Worm (Caenorhabditis elegans): ENCODE results near the gene cest-3.

The cest-3 gene

ce11 chrX:12282911-12283310, 41.5 kb downstream of the cest-3 start, which contains the start of gene C04B4.2:
Gene C04B4.2 (plus strand): TSS chrX:12283281.
- no peak for TF ChIP-seq egl-27 (tag; optimal IDR thresholded peaks at IDR 0.05)
- no peak for TF ChIP-seq lin-13 (GFP tag; optimal IDR thresholded peaks at IDR 0.05)
- TF ChIP-seq zfp-3 (GFP tag; conservative IDR thresholded peaks at IDR 0.05): no peak
- TF ChIP-seq ceh-28 (tag; optimal IDR thresholded peaks at IDR 0.05): no peak
- no peak for TF ChIP-seq ctbp-1 (GFP tag; IDR thresholded peaks at IDR 0.05)
- TF ChIP-seq snpc-4 (tag; optimal IDR thresholded peaks at IDR 0.05): no peak
- TF ChIP-seq mdl-1 (tag; optimal IDR thresholded peaks at IDR 0.05): no peak
- TF ChIP-seq php-3 (GFP tag; IDR thresholded peaks at IDR 0.05): no peak
- no peak for TF ChIP-seq vab-7 (GFP tag; IDR thresholded peaks at IDR 0.05)
- no peak for TF ChIP-seq ceh-20 (GFP tag; IDR thresholded peaks at IDR 0.05)
- TF ChIP-seq duxl-1 (tag; optimal IDR thresholded peaks at IDR 0.05; ENCODE audit: poor library complexity): no peak
- no peak for TF ChIP-seq F26F4.8 (GFP tag; conservative IDR thresholded peaks at IDR 0.05)
- no peak for TF ChIP-seq F37D6.2 (tag; optimal IDR thresholded peaks at IDR 0.05)
- no peak for TF ChIP-seq Y48G9A.11 (GFP tag; IDR thresholded peaks at IDR 0.05)
- TF ChIP-seq mdt-29 (GFP tag; IDR thresholded peaks at IDR 0.05): no peak
- no peak for TF ChIP-seq lin-1 (GFP tag; IDR thresholded peaks at IDR 0.05)
- no peak for TF ChIP-seq nhr-28 (tag; optimal IDR thresholded peaks at IDR 0.05)

ce11 chrX:12284161-12284560, 42.7 kb downstream of the cest-3 start:
- TF ChIP-seq D1046.2 (GFP tag; IDR thresholded peaks at IDR 0.05) (no peak), unc-62 (GFP tag; optimal IDR thresholded peaks at IDR 0.05 in 1 of 2) (peak in 1 of 2 experiments; percentile 91), unc-62 (tag; optimal IDR thresholded peaks at IDR 0.05) (no peak), aha-1 (tag) (peak; percentile 63)

- TF ChIP-seq daf-8 (GFP tag; IDR thresholded peaks at IDR 0.05): no peak
- TF ChIP-seq ceh-20 (GFP tag; IDR thresholded peaks at IDR 0.05): no peak
- no peak for TF ChIP-seq lin-38 (GFP tag; IDR thresholded peaks at IDR 0.05)
- no peak for TF ChIP-seq hlh-11 (tag; optimal IDR thresholded peaks at IDR 0.05)
- no peak for TF ChIP-seq ceh-82 (tag; optimal IDR thresholded peaks at IDR 0.05)
- no peak for TF ChIP-seq mes-2 (tag; optimal IDR thresholded peaks at IDR 0.05; ENCODE audit: poor library complexity, severe bottlenecking)
- TF ChIP-seq vab-7 (GFP tag; IDR thresholded peaks at IDR 0.05): no peak
- TF ChIP-seq hif-1 (tag; optimal IDR thresholded peaks at IDR 0.05): no peak
- TF ChIP-seq F37D6.2 (tag; optimal IDR thresholded peaks at IDR 0.05): no peak
- no peak for TF ChIP-seq ama-1 (optimal IDR thresholded peaks at IDR 0.05)
- TF ChIP-seq tag-97 (GFP tag; IDR thresholded peaks at IDR 0.05): no peak
- no peak for TF ChIP-seq ZK546.5 (tag; optimal IDR thresholded peaks at IDR 0.05)
- no peak for TF ChIP-seq fos-1 (tag; optimal IDR thresholded peaks at IDR 0.05)
These were observed 44.0 kb downstream of the cest-3 start, which contains the start of gene lips-2 for ce11 chrX:12285496-12285895. Gene lips-2 (plus strand): TSS chrX:12285796.

ce11 chrX:12288254-12288653, 46.8 kb downstream of the cest-3 start, which contains the start of gene C04B4.5:
Gene C04B4.5 (minus strand): TSS chrX:12288354.
- TF ChIP-seq T26A8.4 (GFP tag; IDR thresholded peaks at IDR 0.05) (no peak), nhr-10 (tag; optimal IDR thresholded peaks at IDR 0.05) (no peak)

- TF ChIP-seq egl-27 (tag; optimal IDR thresholded peaks at IDR 0.05): no peak
- TF ChIP-seq mep-1 (tag; optimal IDR thresholded peaks at IDR 0.05): no peak
- no peak for TF ChIP-seq Y5F2A.4 (GFP tag; optimal IDR thresholded peaks at IDR 0.05)
- no peak for TF ChIP-seq lin-13 (GFP tag; optimal IDR thresholded peaks at IDR 0.05)
- TF ChIP-seq dpl-1 (GFP tag; optimal IDR thresholded peaks at IDR 0.05): no peak
- TF ChIP-seq F44E2.7 (GFP tag; IDR thresholded peaks at IDR 0.05): no peak
- TF ChIP-seq ctbp-1 (GFP tag; IDR thresholded peaks at IDR 0.05): no peak
- no peak for TF ChIP-seq pha-4 (GFP tag; IDR thresholded peaks at IDR 0.05)
- no peak for TF ChIP-seq pha-4 (tag; optimal IDR thresholded peaks at IDR 0.05)
- no peak for TF ChIP-seq nhr-77 (tag; optimal IDR thresholded peaks at IDR 0.05)
- TF ChIP-seq fos-1 (tag; optimal IDR thresholded peaks at IDR 0.05): no peak
- no peak for TF ChIP-seq set-16 (GFP tag; IDR thresholded peaks at IDR 0.05)
- no peak for TF ChIP-seq mdl-1 (tag; optimal IDR thresholded peaks at IDR 0.05)
- TF ChIP-seq ztf-7 (tag; optimal IDR thresholded peaks at IDR 0.05): no peak
- TF ChIP-seq aly-2 (tag; optimal IDR thresholded peaks at IDR 0.05): no peak
- TF ChIP-seq tra-1 (GFP tag; IDR thresholded peaks at IDR 0.05): no peak
- no peak for TF ChIP-seq nhr-28 (tag; optimal IDR thresholded peaks at IDR 0.05)
- TF ChIP-seq zfp-3 (GFP tag; conservative IDR thresholded peaks at IDR 0.05): no peak
- no peak for TF ChIP-seq lsy-2 (tag; optimal IDR thresholded peaks at IDR 0.05)
These were observed 49.1 kb downstream of the cest-3 start, which contains the start of gene C04B4.4 for ce11 chrX:12290539-12290938. Gene C04B4.4 (plus strand): TSS chrX:12290839.

All from whole organism, L4 larva.